Worm (Caenorhabditis elegans): ENCODE measurements around the gene nhr-68.

nhr-68 gene

ce11 chrV:11531831-11532534, 41.3 kb upstream of the nhr-68 start:
- TF ChIP-seq athp-1 (tag; optimal IDR thresholded peaks at IDR 0.05) (no peak), ceh-79 (tag; optimal IDR thresholded peaks at IDR 0.05) (no peak), hmg-1.2 (GFP tag; IDR thresholded peaks at IDR 0.05) (peak; percentile 78), hsf-1 (GFP tag; IDR thresholded peaks at IDR 0.05) (no peak), sdz-38 (tag; optimal IDR thresholded peaks at IDR 0.05) (no peak), Y53G8AR.9 (GFP tag; conservative IDR thresholded peaks at IDR 0.05) (0 out of 2 replicates have a peak, but pooled peaks have one; percentile 10), snpc-1.3 (tag; optimal IDR thresholded peaks at IDR 0.05; ENCODE audit: insufficient read depth) (no peak), egl-44 (GFP tag; IDR thresholded peaks at IDR 0.05) (0 out of 2 replicates have a peak, but pooled peaks have one; percentile 57), pha-4 (tag; optimal IDR thresholded peaks at IDR 0.05) (no peak), zim-3 (tag; optimal IDR thresholded peaks at IDR 0.05) (peak; percentile 16), unc-62 (GFP tag; optimal IDR thresholded peaks at IDR 0.05) (peak; percentile 65), efl-1 (GFP tag; optimal IDR thresholded peaks at IDR 0.05) (no peak), nfyb-1 (GFP tag; IDR thresholded peaks at IDR 0.05) (no peak), cebp-2 (GFP tag; IDR thresholded peaks at IDR 0.05) (no peak), mel-28 (tag; optimal IDR thresholded peaks at IDR 0.05; ENCODE audit: borderline replicate concordance) (no peak), C06A6.2 (GFP tag; conservative IDR thresholded peaks at IDR 0.05) (0 out of 2 replicates have a peak, but pooled peaks have one; percentile 52), ztf-6 (GFP tag; IDR thresholded peaks at IDR 0.05) (peak; percentile 64; the same call in 1 of the 2 replicates), B0035.1 (tag; optimal IDR thresholded peaks at IDR 0.05) (no peak), F52B5.7 (tag; optimal IDR thresholded peaks at IDR 0.05) (no peak), ekl-4 (GFP tag; IDR thresholded peaks at IDR 0.05) (no peak; the same call in 1 of the 2 replicates), ccch-3 (GFP tag; optimal IDR thresholded peaks at IDR 0.05) (no peak), tlf-1 (GFP tag; optimal IDR thresholded peaks at IDR 0.05) (peak; percentile 42), T26A5.8 (tag; optimal IDR thresholded peaks at IDR 0.05) (no peak), Y95B8A.8 (GFP tag; IDR thresholded peaks at IDR 0.05) (no peak), lir-1 (GFP tag; conservative IDR thresholded peaks at IDR 0.05) (no peak), ztf-3 (GFP tag; optimal IDR thresholded peaks at IDR 0.05) (peak; percentile 34), ztf-25 (GFP tag; IDR thresholded peaks at IDR 0.05) (no peak), hmg-20 (GFP tag; IDR thresholded peaks at IDR 0.05) (no peak), die-1 (tag; optimal IDR thresholded peaks at IDR 0.05) (peak; percentile 48), let-607 (tag; optimal IDR thresholded peaks at IDR 0.05) (peak in 1 of 2 experiments; percentile 64), him-1 (tag; optimal IDR thresholded peaks at IDR 0.05) (no peak), chd-7 (tag; optimal IDR thresholded peaks at IDR 0.05) (peak; percentile 69), mcd-1 (GFP tag; IDR thresholded peaks at IDR 0.05) (no peak), K11D2.4 (GFP tag; IDR thresholded peaks at IDR 0.05) (0 out of 2 replicates have a peak, but pooled peaks have one; percentile 8), F22D6.2 (tag; optimal IDR thresholded peaks at IDR 0.05) (peak; percentile 85), F57A8.1 (GFP tag; optimal IDR thresholded peaks at IDR 0.05) (no peak), rcor-1 (GFP tag; IDR thresholded peaks at IDR 0.05) (no peak), mes-4 (tag; optimal IDR thresholded peaks at IDR 0.05) (no peak), lsy-27 (tag; optimal IDR thresholded peaks at IDR 0.05; ENCODE audit: borderline replicate concordance, insufficient read depth) (no peak), egrh-3 (GFP tag; IDR thresholded peaks at IDR 0.05) (no peak; the same call in 1 of the 2 replicates), nhr-80 (tag; optimal IDR thresholded peaks at IDR 0.05) (peak; percentile 98), ztf-28 (GFP tag; IDR thresholded peaks at IDR 0.05) (no peak), nfya-2 (GFP tag; IDR thresholded peaks at IDR 0.05) (no peak), rec-8 (tag; optimal IDR thresholded peaks at IDR 0.05) (no peak), snpc-3.4 (tag; optimal IDR thresholded peaks at IDR 0.05) (no peak), dpff-1 (tag; optimal IDR thresholded peaks at IDR 0.05) (no peak), lin-35 (GFP tag; optimal IDR thresholded peaks at IDR 0.05) (peak in 1 of 3 experiments; percentile 1)
